Fruit fly (Drosophila melanogaster) whole organism, wandering third instar larva: ENCODE results near the gene CG33080.

ENCODE experiments used
- sv ChIP-seq: fragments of 200-800 bp; sonication (Bioruptor generic); optimal IDR thresholded peaks from 3 replicates; lab custom pipeline; 2016; ENCODE audit warnings: missing biosample characterization, missing genetic modification characterization
- usp ChIP-seq: fragments of >200 bp; optimal IDR thresholded peaks from 2 replicates; lab custom pipeline; 2017; ENCODE audit warnings: missing biosample characterization, missing genetic modification characterization

dm6 chrX:5690216-5690523 lies 27.4 kb downstream of the CG33080 start:
- TF ChIP-seq sv (GFP tag; lab: Kevin White, UChicago) (no peak), usp (GFP tag; lab: Kevin White, UChicago) (no peak)
